Worm (Caenorhabditis elegans) whole organism, L3 larva: ENCODE data around the gene R06F6.8.
A peak's percentile ranks its signal among the peaks of the same experiment; 100 is the strongest.

Experiments used
- R02D3.7 ChIP-seq: fragments of 150-350 bp; optimal IDR thresholded peaks from 2 replicates; lab custom pipeline; 2014; ENCODE audit warnings: missing biosample characterization, missing genetic modification characterization
- aly-2 ChIP-seq: fragments of 150-350 bp; optimal IDR thresholded peaks from 2 replicates; lab custom pipeline; 2014; ENCODE audit warnings: missing biosample characterization, missing genetic modification characterization
- ama-1 ChIP-seq: fragments of 150-350 bp; optimal IDR thresholded peaks from 2 replicates; lab custom pipeline; 2018
- ceh-16 ChIP-seq: sonication (generic microtip); optimal IDR thresholded peaks from 2 replicates; lab custom pipeline; 2017; ENCODE audit warnings: missing biosample characterization, missing genetic modification characterization
- ceh-28 ChIP-seq: fragments of 150-350 bp; optimal IDR thresholded peaks from 2 replicates; lab custom pipeline; 2014; ENCODE audit warnings: missing biosample characterization, missing genetic modification reagents, missing genetic modification characterization
- ceh-9 ChIP-seq: sonication (generic microtip); optimal IDR thresholded peaks from 2 replicates; lab custom pipeline; 2018; ENCODE audit warnings: missing biosample characterization, missing genetic modification characterization
- daf-12 ChIP-seq: fragments of 150-350 bp; optimal IDR thresholded peaks from 2 replicates; lab custom pipeline; 2014; ENCODE audit warnings: missing biosample characterization, missing genetic modification reagents, missing genetic modification characterization
- egl-27 ChIP-seq: sonication (generic microtip); optimal IDR thresholded peaks from 4 replicates; lab custom pipeline; 2017; ENCODE audit warnings: missing biosample characterization, missing genetic modification reagents, missing genetic modification characterization
- egl-5 ChIP-seq: fragments of 150-350 bp; optimal IDR thresholded peaks from 2 replicates; lab custom pipeline; 2017; ENCODE audit warnings: missing biosample characterization, missing genetic modification reagents, missing genetic modification characterization, inconsistent platforms
- elt-1 ChIP-seq: fragments of 150-350 bp; optimal IDR thresholded peaks from 2 replicates; lab custom pipeline; 2014; ENCODE audit warnings: missing biosample characterization, missing genetic modification characterization
- elt-2 ChIP-seq: sonication (generic microtip); optimal IDR thresholded peaks from 2 replicates; lab custom pipeline; 2016; ENCODE audit warnings: missing genetic modification reagents, mild to moderate bottlenecking, missing genetic modification characterization, missing compliant biosample characterization
- elt-3 ChIP-seq, 3 experiments: fragments of 150-350 bp in 1 of 3; sonication (generic microtip) in 2 of 3; optimal IDR thresholded peaks; 2 replicates in 2 of 3; 4 replicates in 1 of 3; lab custom pipeline; 2014 to 2017; ENCODE audit warnings: missing biosample characterization in 3 of 3, missing genetic modification characterization in 3 of 3
- eor-1 ChIP-seq, 2 experiments: fragments of 150-350 bp; optimal IDR thresholded peaks; 2 replicates each; lab custom pipeline; 2014 to 2018; ENCODE audit warnings: missing biosample characterization in 2 of 2, missing genetic modification characterization in 2 of 2
- fkh-10 ChIP-seq: sonication (generic microtip); optimal IDR thresholded peaks from 2 replicates; lab custom pipeline; 2017; ENCODE audit warnings: missing biosample characterization, missing genetic modification reagents, missing genetic modification characterization
- fkh-2 ChIP-seq: fragments of 150-350 bp; optimal IDR thresholded peaks from 2 replicates; lab custom pipeline; 2014; ENCODE audit warnings: missing biosample characterization, missing genetic modification reagents, missing genetic modification characterization
- fos-1 ChIP-seq: fragments of 150-350 bp; optimal IDR thresholded peaks from 2 replicates; lab custom pipeline; 2014; ENCODE audit warnings: missing biosample characterization, missing genetic modification characterization
- jun-1 ChIP-seq: fragments of 150-350 bp; optimal IDR thresholded peaks from 2 replicates; lab custom pipeline; 2014; ENCODE audit warnings: missing biosample characterization, missing genetic modification reagents, missing genetic modification characterization
- lin-15B ChIP-seq: fragments of 150-350 bp; optimal IDR thresholded peaks from 2 replicates; lab custom pipeline; 2014; ENCODE audit warnings: missing biosample characterization, missing genetic modification characterization
- lin-39 ChIP-seq: fragments of 150-350 bp; optimal IDR thresholded peaks from 2 replicates; lab custom pipeline; 2018; ENCODE audit warnings: missing biosample characterization, missing genetic modification reagents, missing genetic modification characterization
- lsy-12 ChIP-seq: sonication (generic microtip); optimal IDR thresholded peaks from 2 replicates; lab custom pipeline; 2016; ENCODE audit warnings: mild to moderate bottlenecking, missing genetic modification characterization, missing compliant biosample characterization
- mml-1 ChIP-seq: fragments of 150-350 bp; sonication (generic microtip); optimal IDR thresholded peaks from 3 replicates; lab custom pipeline; 2014; ENCODE audit warnings: missing biosample characterization, missing genetic modification characterization
- nfya-1 ChIP-seq: sonication (generic microtip); optimal IDR thresholded peaks from 2 replicates; lab custom pipeline; 2017; ENCODE audit warnings: missing genetic modification characterization, mild to moderate bottlenecking, missing compliant biosample characterization, antibody characterized with exemption, moderate library complexity; ENCODE audit not compliant: insufficient read depth
- nhr-11 ChIP-seq: fragments of 150-350 bp; optimal IDR thresholded peaks from 2 replicates; lab custom pipeline; 2014; ENCODE audit warnings: missing biosample characterization, missing genetic modification characterization
- nhr-12 ChIP-seq: fragments of 150-350 bp; optimal IDR thresholded peaks from 2 replicates; lab custom pipeline; 2014; ENCODE audit warnings: missing biosample characterization, missing genetic modification characterization
- nhr-23 ChIP-seq: fragments of 150-350 bp; optimal IDR thresholded peaks from 2 replicates; lab custom pipeline; 2014; ENCODE audit warnings: missing biosample characterization, missing genetic modification reagents, missing genetic modification characterization
- nhr-237 ChIP-seq: fragments of 150-350 bp; optimal IDR thresholded peaks from 2 replicates; lab custom pipeline; 2014; ENCODE audit warnings: missing biosample characterization, missing genetic modification characterization
- nhr-25 ChIP-seq: sonication (generic microtip); optimal IDR thresholded peaks from 2 replicates; lab custom pipeline; 2017; ENCODE audit warnings: missing biosample characterization, missing genetic modification characterization
- nhr-28 ChIP-seq: fragments of 150-350 bp; optimal IDR thresholded peaks from 2 replicates; lab custom pipeline; 2014; ENCODE audit warnings: missing biosample characterization, missing genetic modification characterization
- nhr-76 ChIP-seq: fragments of 150-350 bp; sonication (generic microtip); optimal IDR thresholded peaks from 5 replicates; lab custom pipeline; 2014; ENCODE audit warnings: missing biosample characterization, missing genetic modification characterization
- nhr-77 ChIP-seq: fragments of 150-350 bp; optimal IDR thresholded peaks from 2 replicates; lab custom pipeline; 2014; ENCODE audit warnings: missing biosample characterization, missing genetic modification characterization
- pha-4 ChIP-seq: fragments of 150-350 bp; optimal IDR thresholded peaks from 2 replicates; lab custom pipeline; 2014; ENCODE audit warnings: missing biosample characterization, missing genetic modification reagents, missing genetic modification characterization
- pqm-1 ChIP-seq: fragments of 150-350 bp; optimal IDR thresholded peaks from 2 replicates; lab custom pipeline; 2017; ENCODE audit warnings: missing biosample characterization, missing genetic modification characterization, inconsistent platforms
- sea-2 ChIP-seq: fragments of 150-350 bp; sonication (generic microtip); optimal IDR thresholded peaks from 4 replicates; lab custom pipeline; 2014; ENCODE audit warnings: missing biosample characterization, missing genetic modification reagents, missing genetic modification characterization
- skn-1 ChIP-seq: fragments of 150-350 bp; optimal IDR thresholded peaks from 2 replicates; lab custom pipeline; 2014; ENCODE audit warnings: missing biosample characterization, missing genetic modification characterization
- snpc-4 ChIP-seq: fragments of 150-350 bp; optimal IDR thresholded peaks from 2 replicates; lab custom pipeline; 2014; ENCODE audit warnings: missing biosample characterization, missing genetic modification characterization
- tbx-2 ChIP-seq: sonication (generic microtip); optimal IDR thresholded peaks from 2 replicates; lab custom pipeline; 2016; ENCODE audit warnings: mild to moderate bottlenecking, missing genetic modification characterization, missing compliant biosample characterization
- unc-39 ChIP-seq: sonication (generic microtip); optimal IDR thresholded peaks from 4 replicates; lab custom pipeline; 2017; ENCODE audit warnings: missing biosample characterization, missing genetic modification characterization
- unc-62 ChIP-seq: fragments of 150-350 bp; sonication (generic microtip); optimal IDR thresholded peaks from 4 replicates; lab custom pipeline; 2014; ENCODE audit warnings: missing biosample characterization, missing genetic modification reagents, missing genetic modification characterization
- ztf-11 ChIP-seq: fragments of 150-350 bp; optimal IDR thresholded peaks from 2 replicates; lab custom pipeline; 2014; ENCODE audit warnings: missing biosample characterization, missing genetic modification characterization
- ztf-4 ChIP-seq: fragments of 150-350 bp; optimal IDR thresholded peaks from 2 replicates; lab custom pipeline; 2014; ENCODE audit warnings: missing biosample characterization, missing genetic modification characterization

R06F6.8 gene

DNA sequence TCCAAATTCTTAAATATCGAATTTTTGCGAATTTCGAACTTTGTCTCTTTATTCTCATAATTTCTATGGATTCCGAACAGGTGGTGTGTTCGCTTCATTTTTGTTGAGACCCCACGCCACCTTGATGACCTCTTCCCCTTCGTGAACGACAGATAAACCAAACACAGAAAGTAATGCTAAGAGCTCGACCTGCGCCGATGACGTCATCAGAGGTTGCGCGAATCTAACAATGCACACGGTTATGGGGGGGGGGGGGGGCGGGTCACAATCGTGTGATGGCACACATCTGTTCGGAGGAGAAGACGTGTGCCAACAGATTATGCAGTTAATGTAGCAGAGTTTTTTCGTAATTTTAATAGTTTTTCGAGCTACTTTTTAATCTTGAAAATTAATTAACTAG is 35.5 kb downstream of the R06F6.8 start:
- TF ChIP-seq aly-2 (no peak), skn-1 (tag; lab: Kevin White, UChicago) (no peak), ztf-11 (tag; lab: Kevin White, UChicago) (no peak), nfya-1 (no peak), fkh-10 (GFP tag; lab: Kevin White, UChicago) (no peak), nhr-23 (tag; lab: Kevin White, UChicago) (no peak), ztf-4 (tag; lab: Kevin White, UChicago) (no peak), snpc-4 (no peak), mml-1 (no peak), ceh-9 (tag; lab: Kevin White, UChicago) (no peak)

DNA sequence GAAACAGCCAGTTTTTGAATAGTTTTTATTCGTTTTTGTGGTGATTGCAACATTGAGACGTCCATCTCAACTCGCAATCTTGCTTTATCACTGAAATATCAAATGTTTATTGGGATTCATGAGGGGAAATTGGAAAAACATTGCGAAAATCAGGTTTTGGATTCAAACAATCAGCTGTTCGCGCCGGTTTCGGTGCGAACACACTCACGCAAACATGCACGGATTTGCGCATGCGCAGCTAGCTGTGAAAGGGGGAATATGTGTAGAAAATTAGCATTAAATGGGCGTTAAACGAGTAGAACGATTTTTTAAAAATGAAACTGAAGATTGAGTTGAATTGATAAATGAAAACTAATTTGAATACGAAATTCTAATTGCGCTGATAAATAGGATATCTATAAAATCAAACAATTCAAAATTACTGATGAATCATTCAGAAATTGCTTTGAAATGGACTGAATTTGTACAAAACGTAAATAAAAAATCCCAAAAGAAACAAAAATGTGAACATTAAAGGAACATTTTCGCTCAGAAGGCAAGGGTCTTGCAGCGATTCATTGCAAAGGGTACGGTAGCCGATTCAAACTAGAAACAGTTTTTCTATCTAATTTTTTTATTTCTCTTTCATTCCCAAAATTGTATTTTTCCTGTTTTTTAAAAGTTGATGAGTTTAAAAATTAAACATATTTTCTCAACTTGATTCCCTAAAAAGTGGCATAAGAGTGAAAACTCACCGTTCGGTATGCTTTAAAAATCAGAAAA is 36.4 kb downstream of the R06F6.8 start, which contains the start of gene ect-2:
TSS of gene ect-2 (minus strand) at position 762 of the 762 bp plus-strand sequence.
- no peak for TF ChIP-seq sea-2 (GFP tag; lab: Kevin White, UChicago)
- no peak for TF ChIP-seq mml-1
- TF ChIP-seq nfya-1: peak; percentile 34
- TF ChIP-seq nhr-237 (tag; lab: Kevin White, UChicago): no peak
- TF ChIP-seq eor-1 (tag; optimal IDR thresholded peaks at IDR 0.05; lab: Kevin White, UChicago): no peak
- TF ChIP-seq nhr-25 (tag; lab: Kevin White, UChicago): peak; percentile 37
- no peak for TF ChIP-seq jun-1 (tag; lab: Kevin White, UChicago)
- TF ChIP-seq elt-2 (tag; lab: Kevin White, UChicago): no peak
- peak; percentile 5 for TF ChIP-seq lin-15B (tag; lab: Kevin White, UChicago)
- TF ChIP-seq elt-1 (tag; lab: Kevin White, UChicago): no peak
- TF ChIP-seq lin-39 (tag; lab: Kevin White, UChicago): no peak

DNA sequence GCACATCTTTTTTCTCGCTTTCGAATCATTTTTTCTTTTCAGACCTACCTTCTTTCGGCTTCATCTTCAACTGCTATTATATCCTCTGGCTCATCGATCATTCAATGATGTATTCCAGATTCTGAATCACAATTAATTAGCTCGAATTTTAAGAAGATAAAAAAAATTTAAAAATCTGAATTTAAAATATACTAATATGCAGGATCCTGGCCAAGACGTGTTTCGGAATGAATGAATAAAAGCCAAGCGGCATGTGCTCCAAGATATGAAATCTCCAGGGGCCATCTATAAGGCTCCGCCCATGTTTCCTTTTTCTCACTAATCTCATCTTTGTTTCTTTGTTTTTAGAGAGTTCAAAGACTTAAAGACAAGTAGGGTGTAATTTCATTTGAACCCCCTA is 41.8 kb downstream of the R06F6.8 start, which contains the start of gene mpz-1:
TSS of gene mpz-1 (minus strand) at position 101 of the 400 bp plus-strand sequence.
- TF ChIP-seq R02D3.7 (no peak), lin-39 (tag; lab: Kevin White, UChicago) (no peak), egl-5 (tag; lab: Kevin White, UChicago) (no peak), ceh-9 (tag; lab: Kevin White, UChicago) (no peak), fkh-10 (GFP tag; lab: Kevin White, UChicago) (no peak), fos-1 (tag; lab: Kevin White, UChicago) (no peak), lin-15B (tag; lab: Kevin White, UChicago) (no peak), egl-27 (no peak), pqm-1 (tag; lab: Kevin White, UChicago) (no peak), snpc-4 (no peak), unc-62 (GFP tag; lab: Kevin White, UChicago) (no peak), pha-4 (tag; lab: Kevin White, UChicago) (no peak), lsy-12 (tag; lab: Kevin White, UChicago) (no peak), fkh-2 (tag; lab: Kevin White, UChicago) (no peak), ceh-16 (no peak), nhr-76 (tag; lab: Kevin White, UChicago) (no peak), nhr-28 (tag; lab: Kevin White, UChicago) (no peak), nhr-77 (tag; lab: Kevin White, UChicago) (no peak), jun-1 (tag; lab: Kevin White, UChicago) (no peak), nhr-11 (tag; lab: Kevin White, UChicago) (no peak)

DNA sequence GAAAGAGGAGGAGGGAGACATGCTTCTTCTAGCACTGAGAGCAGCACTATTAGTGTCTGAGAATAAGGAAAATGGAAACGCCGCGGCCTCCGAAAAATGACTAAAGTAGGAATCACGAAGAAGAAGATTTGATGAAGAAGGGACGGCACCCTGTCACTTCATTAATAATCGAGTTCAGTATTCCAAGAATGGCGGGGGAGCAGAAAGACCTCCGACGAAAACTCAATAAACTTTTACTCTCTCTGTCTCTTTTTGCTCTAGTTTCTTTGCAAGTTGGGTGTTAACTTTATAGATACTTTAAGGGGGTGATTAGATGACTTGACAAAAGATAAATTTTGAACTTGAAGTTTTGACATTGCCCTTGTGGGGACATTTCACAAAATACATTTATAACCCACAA is 50.5 kb downstream of the R06F6.8 start:
- no peak for TF ChIP-seq tbx-2 (tag; lab: Kevin White, UChicago)
- peak; percentile 79 for TF ChIP-seq fkh-10 (GFP tag; lab: Kevin White, UChicago)
- TF ChIP-seq, all 47 proteins: peak for 1

DNA sequence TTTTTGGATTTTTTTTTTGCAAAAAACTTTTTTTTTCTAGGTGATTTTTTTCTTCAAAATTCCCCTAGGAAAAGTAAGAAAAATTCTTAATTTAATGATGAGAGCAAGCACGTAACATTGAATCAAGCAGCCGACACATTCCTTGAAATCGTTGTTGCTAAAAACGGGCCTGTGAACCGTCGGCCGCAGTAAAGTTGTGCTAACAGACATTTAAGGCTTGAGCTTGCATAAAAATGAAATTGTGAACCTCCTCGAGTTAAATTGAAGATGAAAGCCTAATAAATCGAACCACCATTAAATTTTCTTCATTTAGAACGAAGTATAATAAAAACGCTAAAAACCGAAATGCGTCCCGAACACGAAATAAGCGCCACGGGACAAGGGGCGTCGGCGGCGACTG is 51.8 kb downstream of the R06F6.8 start:
- TF ChIP-seq eor-1 (tag; optimal IDR thresholded peaks at IDR 0.05; lab: Kevin White, UChicago) (no peak), ama-1 (lab: Kevin White, UChicago) (no peak), fkh-2 (tag; lab: Kevin White, UChicago) (no peak), ztf-11 (tag; lab: Kevin White, UChicago) (no peak), nhr-12 (tag; lab: Kevin White, UChicago) (no peak), tbx-2 (tag; lab: Kevin White, UChicago) (no peak), lin-39 (tag; lab: Kevin White, UChicago) (no peak), nhr-11 (tag; lab: Kevin White, UChicago) (no peak), fos-1 (tag; lab: Kevin White, UChicago) (no peak), elt-3 (tag; optimal IDR thresholded peaks at IDR 0.05; lab: Kevin White, UChicago) (no peak), elt-1 (tag; lab: Kevin White, UChicago) (no peak), pha-4 (tag; lab: Kevin White, UChicago) (no peak), ceh-28 (tag; lab: Kevin White, UChicago) (no peak), daf-12 (no peak), jun-1 (tag; lab: Kevin White, UChicago) (no peak), unc-39 (no peak), mml-1 (no peak), fkh-10 (GFP tag; lab: Kevin White, UChicago) (no peak), snpc-4 (no peak)
- TF ChIP-seq, all 47 proteins: peak for 0
